Worm (Caenorhabditis elegans): ENCODE data around the gene C05C9.1.

The C05C9.1 gene

ce11 chrX:11211360-11211759 is 50.7 kb downstream of the C05C9.1 start:
- TF ChIP-seq bed-2 (GFP tag; IDR thresholded peaks at IDR 0.05) (no peak), Y95B8A.8 (GFP tag; IDR thresholded peaks at IDR 0.05) (no peak), tbx-9 (tag; optimal IDR thresholded peaks at IDR 0.05; ENCODE audit: borderline replicate concordance) (no peak), nfya-1 (tag; optimal IDR thresholded peaks at IDR 0.05; ENCODE audit: borderline replicate concordance, insufficient read depth) (no peak), snpc-1.3 (tag; optimal IDR thresholded peaks at IDR 0.05; ENCODE audit: insufficient read depth) (no peak), ceh-100 (GFP tag; IDR thresholded peaks at IDR 0.05) (no peak), F57A8.1 (GFP tag; optimal IDR thresholded peaks at IDR 0.05) (no peak), Y53G8AR.9 (GFP tag; conservative IDR thresholded peaks at IDR 0.05) (no peak), fkh-3 (tag; optimal IDR thresholded peaks at IDR 0.05) (no peak), lsy-27 (tag; optimal IDR thresholded peaks at IDR 0.05; ENCODE audit: borderline replicate concordance, insufficient read depth) (no peak), lin-40 (tag; optimal IDR thresholded peaks at IDR 0.05) (no peak), repo-1 (tag; optimal IDR thresholded peaks at IDR 0.05) (no peak), snpc-4 (GFP tag; optimal IDR thresholded peaks at IDR 0.05) (no peak), snpc-4 (tag; optimal IDR thresholded peaks at IDR 0.05) (no peak), ztf-18 (tag; optimal IDR thresholded peaks at IDR 0.05) (no peak)
